Fruit fly (Drosophila melanogaster) whole organism, wandering third instar larva: ENCODE measurements around the gene Sp1.

ENCODE experiments used
- Abd-B ChIP-seq: fragments of >200 bp; optimal IDR thresholded peaks from 2 replicates; lab custom pipeline; 2017; ENCODE audit warnings: missing biosample characterization, missing genetic modification characterization
- Hr78 ChIP-seq: fragments of >200 bp; optimal IDR thresholded peaks from 2 replicates; lab custom pipeline; 2017; ENCODE audit warnings: missing biosample characterization, missing genetic modification characterization
- OdsH ChIP-seq: fragments of 200-800 bp; sonication (Bioruptor generic); optimal IDR thresholded peaks from 2 replicates; lab custom pipeline; 2016; ENCODE audit warnings: missing biosample characterization, mild to moderate bottlenecking, missing genetic modification characterization
- ey ChIP-seq: fragments of 200-800 bp; sonication (Bioruptor generic); optimal IDR thresholded peaks from 2 replicates; lab custom pipeline; 2016; ENCODE audit warnings: missing biosample characterization, missing genetic modification characterization
- h ChIP-seq: fragments of 200-800 bp; sonication (Bioruptor generic); optimal IDR thresholded peaks from 3 replicates; lab custom pipeline; 2016; ENCODE audit warnings: missing biosample characterization, mild to moderate bottlenecking, missing genetic modification characterization
- pan ChIP-seq: fragments of >200 bp; optimal IDR thresholded peaks from 2 replicates; lab custom pipeline; 2017

dm6 chrX:9782923-9783322, 53.5 kb downstream of the Sp1 start, which contains the start of gene CARPB:
- TF ChIP-seq pan (lab: Kevin White, UChicago) (no peak), h (GFP tag; lab: Kevin White, UChicago) (no peak), Hr78 (GFP tag; lab: Kevin White, UChicago) (no peak), ey (GFP tag; lab: Kevin White, UChicago) (no peak), Abd-B (GFP tag; lab: Kevin White, UChicago) (no peak), OdsH (GFP tag; lab: Kevin White, UChicago) (no peak)
